Worm (Caenorhabditis elegans) whole organism, early embryonic: ENCODE results near the gene nsph-4.1.

ENCODE experiments used
- B0310.2 ChIP-seq: sonication (generic microtip); optimal IDR thresholded peaks from 2 replicates; lab custom pipeline; 2016; ENCODE audit warnings: mild to moderate bottlenecking, missing genetic modification characterization, missing compliant biosample characterization
- F13C5.2 ChIP-seq: sonication (generic microtip); optimal IDR thresholded peaks from 2 replicates; lab custom pipeline; 2017; ENCODE audit warnings: mild to moderate bottlenecking, missing genetic modification characterization, inconsistent platforms, missing compliant biosample characterization
- ama-1 ChIP-seq: fragments of 150-350 bp; optimal IDR thresholded peaks from 2 replicates; lab custom pipeline; 2014
- ceh-13 ChIP-seq: fragments of 200-800 bp; sonication (Bioruptor generic); optimal IDR thresholded peaks from 2 replicates; lab custom pipeline; 2018; ENCODE audit warnings: mild to moderate bottlenecking, missing genetic modification characterization, missing compliant biosample characterization
- ceh-36 ChIP-seq: sonication (generic microtip); optimal IDR thresholded peaks from 2 replicates; lab custom pipeline; 2016; ENCODE audit warnings: missing genetic modification characterization, inconsistent platforms, missing compliant biosample characterization
- ets-7 ChIP-seq: sonication (generic microtip); optimal IDR thresholded peaks from 2 replicates; lab custom pipeline; 2016; ENCODE audit warnings: missing genotype, missing genetic modification characterization, missing compliant biosample characterization
- flt-1 ChIP-seq: fragments of 200-800 bp; sonication (Bioruptor generic); IDR thresholded peaks from 2 replicates; pipeline ENCODE4 v1.3.6; 2022; ENCODE audit warnings: missing genetic modification characterization, missing compliant biosample characterization
- hmbx-1 ChIP-seq: sonication (generic microtip); optimal IDR thresholded peaks from 2 replicates; lab custom pipeline; 2016; ENCODE audit warnings: mild to moderate bottlenecking, missing genetic modification characterization, missing compliant biosample characterization
- hmg-4 ChIP-seq: fragments of 200-800 bp; sonication (Bioruptor generic); optimal IDR thresholded peaks from 2 replicates; lab custom pipeline; 2018; ENCODE audit warnings: mild to moderate bottlenecking, missing genetic modification characterization, missing compliant biosample characterization
- hnd-1 ChIP-seq: sonication (generic microtip); optimal IDR thresholded peaks from 2 replicates; lab custom pipeline; 2016; ENCODE audit warnings: missing genetic modification characterization, missing compliant biosample characterization
- pes-1 ChIP-seq: fragments of 200-800 bp; sonication (Bioruptor generic); IDR thresholded peaks from 2 replicates; pipeline ENCODE4 v1.3.6; 2022; ENCODE audit warnings: missing genetic modification reagents, missing genetic modification characterization, missing compliant biosample characterization
- scrt-1 ChIP-seq: fragments of 200-800 bp; sonication (Bioruptor generic); IDR thresholded peaks from 2 replicates; pipeline ENCODE4 v1.3.6; 2022; ENCODE audit warnings: missing genetic modification characterization, missing compliant biosample characterization
- sea-1 ChIP-seq: fragments of 200-800 bp; sonication (Bioruptor generic); conservative IDR thresholded peaks from 2 replicates; pipeline ENCODE4 v1.3.6; 2022; ENCODE audit warnings: missing genetic modification characterization, missing compliant biosample characterization
- tbx-11 ChIP-seq: fragments of 200-800 bp; sonication (Bioruptor generic); IDR thresholded peaks from 2 replicates; pipeline ENCODE4 v1.3.6; 2022; ENCODE audit warnings: missing genetic modification characterization, missing compliant biosample characterization
- tbx-37 ChIP-seq: fragments of 200-800 bp; sonication (Bioruptor generic); conservative IDR thresholded peaks from 2 replicates; pipeline ENCODE4 v1.3.6; 2022; ENCODE audit warnings: missing genetic modification reagents, missing genetic modification characterization, missing compliant biosample characterization
- tra-4 ChIP-seq: sonication (generic microtip); optimal IDR thresholded peaks from 2 replicates; lab custom pipeline; 2017; ENCODE audit warnings: missing genetic modification characterization, missing compliant biosample characterization

Gene nsph-4.1

DNA sequence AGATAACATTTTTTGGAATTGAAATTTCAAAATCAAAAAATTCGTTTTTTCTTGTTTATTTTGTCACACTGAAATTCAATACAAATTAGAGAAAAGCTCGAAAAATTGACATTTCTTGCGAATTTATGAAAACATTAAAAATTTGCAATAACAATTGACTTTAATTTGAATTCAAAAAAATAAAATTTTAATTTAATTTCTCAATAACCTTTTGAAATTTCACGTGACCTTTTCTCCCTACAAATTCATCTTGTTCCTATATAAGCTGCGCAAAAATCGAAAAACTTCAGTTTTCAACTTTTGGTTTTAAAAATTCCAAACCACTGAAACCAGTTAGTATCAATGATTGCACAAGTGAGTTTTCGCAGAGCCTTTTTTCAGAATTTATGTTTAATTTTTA lies 42.2 kb downstream of the nsph-4.1 start, which contains the start of gene F36H12.4:
TSS of gene F36H12.4 (plus strand) at position 301 of the 400 bp plus-strand sequence.
- TF ChIP-seq hnd-1 = no peak
- TF ChIP-seq tra-4 = no peak
- TF ChIP-seq scrt-1 (GFP tag; lab: Robert Waterston, UW) = no peak
- TF ChIP-seq tbx-37 (GFP tag; lab: Robert Waterston, UW) = no peak

ce11 chrIV:5272518-5272917 lies 45.9 kb downstream of the nsph-4.1 start, which contains the start of gene F36H12.3:
F36H12.3 (plus strand) TSS chrIV:5272818.
- TF ChIP-seq hmg-4 (GFP tag; lab: Kevin White, UChicago) = no peak
- no peak for TF ChIP-seq sea-1
- TF ChIP-seq tra-4 = no peak
- no peak for TF ChIP-seq tbx-11 (GFP tag; lab: Robert Waterston, UW)
- TF ChIP-seq B0310.2 = no peak
- TF ChIP-seq ama-1 (lab: Kevin White, UChicago) = no peak
- no peak for TF ChIP-seq F13C5.2 (tag; lab: Kevin White, UChicago)
- TF ChIP-seq flt-1 = no peak

DNA sequence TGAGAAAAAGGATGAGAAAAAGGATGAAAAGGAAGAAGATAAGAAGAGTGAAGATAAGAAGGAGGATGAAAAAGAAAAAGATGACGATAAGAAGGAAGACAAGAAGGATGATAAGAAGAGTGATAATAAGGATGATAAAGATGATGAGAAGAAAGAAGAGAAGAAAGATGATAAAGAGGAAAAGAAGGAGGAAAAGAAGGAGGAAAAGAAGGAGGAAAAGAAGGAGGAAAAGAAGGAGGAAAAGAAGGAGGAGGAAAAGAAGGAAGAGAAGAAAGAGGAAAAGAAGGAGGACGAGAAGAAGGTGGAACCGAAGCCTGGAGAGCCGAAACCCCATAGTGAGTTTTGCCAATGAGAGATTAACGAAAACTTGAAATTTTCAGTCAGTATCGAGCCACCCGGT lies 46.7 kb downstream of the nsph-4.1 start:
- no peak for TF ChIP-seq ets-7 (tag; lab: Kevin White, UChicago)
- TF ChIP-seq tra-4 = no peak
- no peak for TF ChIP-seq F13C5.2 (tag; lab: Kevin White, UChicago)
- TF ChIP-seq ceh-36 (tag; lab: Kevin White, UChicago) = no peak
- TF ChIP-seq pes-1 (GFP tag; lab: Robert Waterston, UW) = no peak

ce11 chrIV:5274123-5274581 lies 47.5 kb downstream of the nsph-4.1 start, which contains the start of gene slfl-4:
slfl-4 (plus strand) TSS chrIV:5274531.
- no peak for TF ChIP-seq scrt-1 (GFP tag; lab: Robert Waterston, UW)
- no peak for TF ChIP-seq pes-1 (GFP tag; lab: Robert Waterston, UW)

DNA sequence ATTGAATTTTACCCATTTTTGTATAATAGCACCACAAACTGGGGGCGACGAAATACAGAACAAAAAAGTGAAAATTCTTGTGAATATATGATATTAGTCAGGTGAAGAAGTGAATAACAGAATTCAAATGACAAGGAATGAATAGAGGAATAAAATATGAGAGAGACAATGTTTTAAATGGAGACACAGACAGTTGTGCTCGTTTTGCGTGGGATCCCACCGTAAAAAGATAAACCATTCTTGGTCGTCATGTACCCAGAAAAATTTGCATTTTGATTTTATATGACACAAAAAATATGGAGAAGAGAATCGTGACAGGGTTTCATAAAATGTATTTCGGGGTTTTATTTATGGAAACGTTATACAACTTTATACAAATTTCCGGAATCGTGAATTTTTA lies 51.1 kb downstream of the nsph-4.1 start, which contains the start of gene F36H12.17:
TSS of gene F36H12.17 (minus strand) at position 101 of the 400 bp plus-strand sequence.
- TF ChIP-seq B0310.2 (no peak), hmg-4 (GFP tag; lab: Kevin White, UChicago) (no peak), scrt-1 (GFP tag; lab: Robert Waterston, UW) (no peak), ceh-13 (GFP tag; lab: Kevin White, UChicago) (no peak), hmbx-1 (tag; lab: Kevin White, UChicago) (no peak), hnd-1 (no peak), sea-1 (no peak), flt-1 (no peak), ets-7 (tag; lab: Kevin White, UChicago) (no peak), F13C5.2 (tag; lab: Kevin White, UChicago) (no peak), pes-1 (GFP tag; lab: Robert Waterston, UW) (no peak)
